Worm (Caenorhabditis elegans): ENCODE measurements around the gene srz-59.

DNA sequence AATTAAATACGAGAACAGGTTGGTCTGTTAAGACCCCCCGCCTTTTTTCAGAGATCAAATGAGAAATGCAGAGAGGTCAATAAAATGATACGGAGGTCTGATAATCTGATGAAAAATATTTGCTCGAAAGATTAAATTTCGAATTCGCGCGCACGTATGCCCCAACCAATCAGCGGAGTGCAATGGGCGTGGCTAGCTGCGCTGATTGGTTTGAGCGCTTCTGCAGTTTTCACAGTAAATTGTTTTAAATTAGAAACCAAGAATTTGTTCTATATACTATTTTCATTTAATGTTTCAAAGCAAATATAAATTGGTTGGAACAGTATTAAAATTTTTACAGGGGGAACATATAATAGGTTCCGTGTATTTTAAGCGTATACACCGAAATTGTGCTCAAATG, 12.5 kb upstream of the srz-59 start:
- TF ChIP-seq ZK546.5 (tag; optimal IDR thresholded peaks at IDR 0.05) (no peak), nhr-23 (tag; optimal IDR thresholded peaks at IDR 0.05) (no peak), ama-1 (optimal IDR thresholded peaks at IDR 0.05) (no peak), crh-2 (tag; optimal IDR thresholded peaks at IDR 0.05) (no peak), nhr-237 (tag; optimal IDR thresholded peaks at IDR 0.05) (no peak)
